Worm (Caenorhabditis elegans): ENCODE measurements around the gene F59E12.9.
"Not testable (repeated sequence)": the region's sequence is repeated elsewhere in the genome, so short reads cannot be mapped to it uniquely, and the experiment has no call there.

The F59E12.9 gene

DNA sequence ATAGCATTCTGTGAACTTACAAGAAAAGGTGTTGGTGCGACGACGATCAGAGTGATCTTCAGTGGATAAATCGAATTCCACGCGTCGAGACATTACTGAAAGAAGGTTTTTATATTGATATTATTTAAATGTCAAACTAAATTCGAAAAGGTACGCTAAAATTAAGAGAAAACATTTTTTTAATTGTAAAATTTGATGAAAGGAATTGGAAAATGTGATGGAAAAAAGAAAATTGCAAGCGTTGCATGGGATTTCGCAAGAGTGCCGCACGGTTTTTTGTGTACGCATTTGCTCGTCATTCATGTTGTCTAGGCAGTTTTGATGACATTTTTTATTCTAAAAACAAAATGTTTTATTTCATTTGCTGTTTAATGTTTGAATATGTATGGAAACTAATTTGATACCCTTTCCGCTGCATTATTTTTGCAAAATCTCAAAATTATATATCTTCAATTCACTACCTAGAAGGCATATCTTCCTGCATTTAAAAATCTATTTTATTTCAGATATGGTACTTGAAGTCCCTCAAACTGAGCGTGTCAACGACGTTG lies 15.9 kb downstream of the F59E12.9 start, which contains the start of the genes F59E12.6 and npl-4.1:
Gene F59E12.6 (minus strand): TSS at position 101 of the 551 bp plus-strand sequence.
Gene npl-4.1 (plus strand): TSS at position 501 of the 551 bp plus-strand sequence.
- not testable (repeated sequence) for TF ChIP-seq ZK546.5, fos-1, pqm-1 (tag; optimal IDR thresholded peaks at IDR 0.05)

DNA sequence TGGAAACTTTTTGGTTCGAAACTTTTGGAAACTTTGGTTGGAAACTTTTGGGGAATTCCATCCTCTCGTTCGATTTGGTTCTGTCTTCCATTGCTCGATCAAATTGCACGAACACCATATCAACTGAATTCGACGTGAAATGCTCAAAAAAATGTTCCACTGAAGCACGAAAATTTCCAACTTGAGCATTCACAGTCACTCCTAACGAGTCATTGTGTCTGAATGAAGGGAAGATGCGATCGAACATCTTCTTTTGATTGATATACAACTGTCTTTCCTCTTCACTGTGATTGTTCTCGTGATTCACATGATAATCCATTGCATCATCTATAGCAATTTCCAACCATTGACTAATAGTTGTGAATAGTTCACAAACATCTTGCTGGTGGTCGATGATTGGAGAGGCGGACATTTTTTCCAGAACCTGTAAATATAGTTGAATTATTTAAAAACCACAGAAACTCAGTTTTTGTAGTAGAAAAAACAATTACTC lies 18.5 kb downstream of the F59E12.9 start, which contains the start of gene F59E12.15:
Gene F59E12.15 (minus strand): TSS at position 51 of the 493 bp plus-strand sequence.
- TF ChIP-seq R02D3.7 (tag; optimal IDR thresholded peaks at IDR 0.05), result no peak
- TF ChIP-seq nhr-12 (tag; optimal IDR thresholded peaks at IDR 0.05), result no peak
- TF ChIP-seq pqm-1 (tag; optimal IDR thresholded peaks at IDR 0.05), result no peak
- TF ChIP-seq ama-1 (optimal IDR thresholded peaks at IDR 0.05), result no peak
- TF ChIP-seq ZK546.5 (tag; optimal IDR thresholded peaks at IDR 0.05), result no peak
- TF ChIP-seq aly-2 (tag; optimal IDR thresholded peaks at IDR 0.05), result no peak
- no peak for TF ChIP-seq jun-1 (tag; optimal IDR thresholded peaks at IDR 0.05)
- no peak for TF ChIP-seq nhr-77 (tag; optimal IDR thresholded peaks at IDR 0.05)
- TF ChIP-seq snpc-4 (tag; optimal IDR thresholded peaks at IDR 0.05), result no peak

DNA sequence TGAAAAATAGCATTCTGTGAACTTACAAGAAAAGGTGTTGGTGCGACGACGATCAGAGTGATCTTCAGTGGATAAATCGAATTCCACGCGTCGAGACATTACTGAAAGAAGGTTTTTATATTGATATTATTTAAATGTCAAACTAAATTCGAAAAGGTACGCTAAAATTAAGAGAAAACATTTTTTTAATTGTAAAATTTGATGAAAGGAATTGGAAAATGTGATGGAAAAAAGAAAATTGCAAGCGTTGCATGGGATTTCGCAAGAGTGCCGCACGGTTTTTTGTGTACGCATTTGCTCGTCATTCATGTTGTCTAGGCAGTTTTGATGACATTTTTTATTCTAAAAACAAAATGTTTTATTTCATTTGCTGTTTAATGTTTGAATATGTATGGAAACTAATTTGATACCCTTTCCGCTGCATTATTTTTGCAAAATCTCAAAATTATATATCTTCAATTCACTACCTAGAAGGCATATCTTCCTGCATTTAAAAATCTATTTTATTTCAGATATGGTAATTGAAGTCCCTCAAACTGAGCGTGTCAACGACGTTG lies 24.4 kb downstream of the F59E12.9 start, which contains the start of the genes eif-3.L and npl-4.2:
Gene eif-3.L (minus strand): TSS at position 101 of the 557 bp plus-strand sequence.
Gene npl-4.2 (plus strand): TSS at position 507 of the 557 bp plus-strand sequence.
- not testable (repeated sequence) for TF ChIP-seq lin-39, lsy-12, nhr-25 (tag; optimal IDR thresholded peaks at IDR 0.05)

DNA sequence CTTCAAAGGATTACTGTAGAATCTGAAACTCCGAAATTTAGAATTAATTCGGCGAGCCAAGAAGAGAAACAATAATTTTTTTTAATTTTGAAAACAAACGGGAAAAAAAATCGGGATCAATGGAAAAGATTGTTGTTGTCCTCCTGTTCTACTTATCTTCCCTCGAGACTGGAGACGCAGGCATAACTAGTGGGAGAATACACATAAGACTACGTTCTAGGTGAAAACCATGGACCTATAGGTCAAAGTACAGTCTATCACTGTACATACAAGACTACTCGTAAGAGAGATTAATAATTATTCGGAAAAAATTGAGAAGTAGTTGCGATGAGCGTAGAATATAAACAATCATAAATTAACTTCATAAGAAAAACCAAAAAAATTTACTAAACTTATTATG lies 27.5 kb downstream of the F59E12.9 start, which contains the start of gene dhs-6:
Gene dhs-6 (minus strand): TSS at position 22 of the 400 bp plus-strand sequence.
- peak; percentile 48 for TF ChIP-seq nhr-23 (tag; optimal IDR thresholded peaks at IDR 0.05)
- TF ChIP-seq fkh-2 (tag; optimal IDR thresholded peaks at IDR 0.05), result no peak
- TF ChIP-seq nhr-28 (tag; optimal IDR thresholded peaks at IDR 0.05), result no peak
- no peak for TF ChIP-seq hmg-11 (tag; optimal IDR thresholded peaks at IDR 0.05)
- no peak for TF ChIP-seq tbx-2 (tag; optimal IDR thresholded peaks at IDR 0.05)
- peak; percentile 9 for TF ChIP-seq nfya-1 (tag; optimal IDR thresholded peaks at IDR 0.05; ENCODE audit: insufficient read depth)
- TF ChIP-seq ztf-11 (tag; optimal IDR thresholded peaks at IDR 0.05), result no peak
- no peak for TF ChIP-seq nhr-76 (tag; optimal IDR thresholded peaks at IDR 0.05)
- TF ChIP-seq snpc-4 (tag; optimal IDR thresholded peaks at IDR 0.05), result no peak
- no peak for TF ChIP-seq fkh-10 (GFP tag; optimal IDR thresholded peaks at IDR 0.05)
- TF ChIP-seq elt-1 (tag; optimal IDR thresholded peaks at IDR 0.05), result no peak
- no peak for TF ChIP-seq eor-1 (tag; optimal IDR thresholded peaks at IDR 0.05)
- no peak for TF ChIP-seq jun-1 (tag; optimal IDR thresholded peaks at IDR 0.05)
- TF ChIP-seq elt-2 (tag; optimal IDR thresholded peaks at IDR 0.05), result peak; percentile 71
- TF ChIP-seq unc-39 (tag; optimal IDR thresholded peaks at IDR 0.05), result no peak
- no peak for TF ChIP-seq ceh-16 (tag; optimal IDR thresholded peaks at IDR 0.05)
- TF ChIP-seq egl-27 (tag; optimal IDR thresholded peaks at IDR 0.05), result no peak
- TF ChIP-seq nhr-237 (tag; optimal IDR thresholded peaks at IDR 0.05), result no peak
- TF ChIP-seq ceh-28 (tag; optimal IDR thresholded peaks at IDR 0.05), result peak; percentile 8
- TF ChIP-seq nhr-12 (tag; optimal IDR thresholded peaks at IDR 0.05), result no peak
- TF ChIP-seq nhr-43 (tag; optimal IDR thresholded peaks at IDR 0.05; ENCODE audit: poor library complexity, severe bottlenecking), result peak; percentile 15
- no peak for TF ChIP-seq lin-39 (tag; optimal IDR thresholded peaks at IDR 0.05)
- no peak for TF ChIP-seq sea-2 (GFP tag; optimal IDR thresholded peaks at IDR 0.05)
- TF ChIP-seq ceh-9 (tag; optimal IDR thresholded peaks at IDR 0.05), result no peak

DNA sequence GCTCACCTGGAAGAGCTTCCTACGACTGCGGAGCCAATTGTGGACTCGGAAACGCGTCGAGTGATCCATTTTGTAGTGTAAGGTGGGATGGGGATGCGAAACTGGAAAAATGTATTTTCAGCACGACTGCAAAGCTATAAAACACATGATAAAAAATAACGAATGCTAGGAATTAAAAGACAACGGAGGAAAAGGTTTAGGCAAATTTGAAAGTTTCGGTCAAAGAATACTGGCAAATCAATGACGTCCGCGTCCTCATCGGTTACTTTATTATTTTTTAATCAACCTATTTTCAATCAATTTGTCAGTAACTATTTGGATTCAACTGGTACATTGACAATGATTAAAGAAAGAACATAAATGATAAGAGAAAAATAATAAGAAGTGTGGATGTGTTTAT lies 39.1 kb downstream of the F59E12.9 start, which contains the start of gene C17G10.7:
Gene C17G10.7 (minus strand): TSS at position 101 of the 400 bp plus-strand sequence.
- TF ChIP-seq zag-1 (tag; optimal IDR thresholded peaks at IDR 0.05), result no peak
- no peak for TF ChIP-seq fkh-10 (GFP tag; optimal IDR thresholded peaks at IDR 0.05)
- TF ChIP-seq daf-12 (tag; optimal IDR thresholded peaks at IDR 0.05), result no peak
- no peak for TF ChIP-seq nhr-25 (tag; optimal IDR thresholded peaks at IDR 0.05)
- TF ChIP-seq unc-39 (tag; optimal IDR thresholded peaks at IDR 0.05), result no peak
- TF ChIP-seq nhr-237 (tag; optimal IDR thresholded peaks at IDR 0.05), result no peak
- TF ChIP-seq nhr-23 (tag; optimal IDR thresholded peaks at IDR 0.05), result no peak
- TF ChIP-seq sea-2 (GFP tag; optimal IDR thresholded peaks at IDR 0.05), result no peak
- no peak for TF ChIP-seq ztf-4 (tag; optimal IDR thresholded peaks at IDR 0.05)
- TF ChIP-seq snpc-4 (tag; optimal IDR thresholded peaks at IDR 0.05), result no peak
- no peak for TF ChIP-seq elt-3 (tag; optimal IDR thresholded peaks at IDR 0.05)
- TF ChIP-seq skn-1 (tag; optimal IDR thresholded peaks at IDR 0.05), result no peak
- no peak for TF ChIP-seq egl-27 (tag; optimal IDR thresholded peaks at IDR 0.05)
- no peak for TF ChIP-seq nhr-43 (tag; optimal IDR thresholded peaks at IDR 0.05; ENCODE audit: poor library complexity, severe bottlenecking)
- TF ChIP-seq nhr-67 (tag; optimal IDR thresholded peaks at IDR 0.05), result no peak
- no peak for TF ChIP-seq pha-4 (tag; optimal IDR thresholded peaks at IDR 0.05)
- TF ChIP-seq lsy-12 (tag; optimal IDR thresholded peaks at IDR 0.05), result no peak
- TF ChIP-seq elt-1 (tag; optimal IDR thresholded peaks at IDR 0.05), result no peak
- no peak for TF ChIP-seq ZK546.5 (tag; optimal IDR thresholded peaks at IDR 0.05)

Measured in whole organism, L3 larva.